Fruit fly (Drosophila melanogaster): ENCODE data around the gene CG15011.

DNA sequence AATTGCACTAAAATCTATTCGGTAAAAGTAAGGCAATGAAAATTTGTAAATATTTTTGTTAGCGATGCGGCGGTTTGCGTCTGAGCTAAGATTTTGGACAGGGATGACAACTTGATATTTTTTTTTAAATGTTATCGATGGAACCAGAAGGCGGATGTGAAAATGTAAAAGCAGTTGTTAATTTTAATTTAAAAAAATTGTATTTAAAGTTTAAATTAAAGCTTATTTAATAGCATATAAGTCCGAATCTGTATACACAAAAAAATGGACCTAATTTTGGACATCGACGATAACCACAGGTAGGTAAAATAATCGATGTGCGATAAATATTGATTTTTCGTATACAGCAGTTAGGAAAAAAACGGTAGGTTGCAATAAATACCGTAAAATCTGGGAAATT lies 3.4 kb upstream of the CG15011 start, which contains the start of the genes CG11586 and VhaM9.7-a:
- TF ChIP-seq psq (optimal IDR thresholded peaks at IDR 0.05), result no peak
- TF ChIP-seq EcR (GFP tag; optimal IDR thresholded peaks at IDR 0.05), result no peak
- TF ChIP-seq usp (GFP tag; optimal IDR thresholded peaks at IDR 0.05), result no peak

Data from whole organism.